Fruit fly (Drosophila melanogaster) whole organism, adult: ENCODE measurements around the gene Ctl2.

Source experiments
- Clk ChIP-seq: fragments of 200-800 bp; sonication (Bioruptor generic); optimal IDR thresholded peaks from 2 replicates; lab custom pipeline; 2017; ENCODE audit warnings: missing biosample characterization, missing genetic modification characterization
- Hr96 ChIP-seq: fragments of 200-800 bp; sonication (Bioruptor generic); optimal IDR thresholded peaks from 2 replicates; lab custom pipeline; 2016; ENCODE audit warnings: missing biosample characterization, missing genetic modification characterization
- toe ChIP-seq: fragments of 200-800 bp; sonication (Bioruptor generic); optimal IDR thresholded peaks from 2 replicates; lab custom pipeline; 2016; ENCODE audit warnings: missing biosample characterization, missing genetic modification characterization

DNA sequence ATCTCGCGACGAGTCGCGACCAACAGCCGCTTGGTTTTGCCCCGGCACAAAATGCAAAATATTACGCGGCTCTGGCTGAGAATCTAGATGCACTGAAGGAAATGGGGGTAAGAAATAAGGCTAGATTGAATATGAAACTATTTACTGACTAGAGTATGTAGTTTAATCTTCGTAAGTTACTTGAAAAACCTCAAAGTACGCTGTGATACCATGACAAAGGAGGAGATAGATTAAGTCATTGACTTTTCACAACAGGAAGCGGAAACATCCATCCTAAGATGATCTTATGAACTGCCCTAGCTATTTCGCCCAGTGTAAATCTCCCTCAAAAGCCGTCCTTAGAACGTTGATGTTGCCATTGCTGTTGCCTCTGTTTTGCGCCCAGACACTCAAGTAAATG lies 29.0 kb upstream of the Ctl2 start:
- TF ChIP-seq Hr96 (GFP tag; lab: Kevin White, UChicago), result no peak
- no peak for TF ChIP-seq toe (GFP tag; lab: Kevin White, UChicago)
- TF ChIP-seq Clk (GFP tag; lab: Kevin White, UChicago), result peak; percentile 25
